Worm (Caenorhabditis elegans): Measurements from ENCODE around the gene math-42.

- TF ChIP-seq T22C8.4 (GFP tag; IDR thresholded peaks at IDR 0.05) (no peak), tab-1 (GFP tag; IDR thresholded peaks at IDR 0.05) (no peak), klf-2 (GFP tag; conservative IDR thresholded peaks at IDR 0.05) (no peak), ztf-29 (GFP tag; IDR thresholded peaks at IDR 0.05) (no peak), flt-1 (GFP tag; IDR thresholded peaks at IDR 0.05) (no peak), ztf-23 (GFP tag; IDR thresholded peaks at IDR 0.05) (no peak)
These were observed 41.1 kb downstream of the math-42 start, which contains the start of gene C40A11.3 for ce11 chrII:2140817-2141216.
